Fruit fly (Drosophila melanogaster): ENCODE measurements around the gene CG45067.

CG45067 gene

DNA sequence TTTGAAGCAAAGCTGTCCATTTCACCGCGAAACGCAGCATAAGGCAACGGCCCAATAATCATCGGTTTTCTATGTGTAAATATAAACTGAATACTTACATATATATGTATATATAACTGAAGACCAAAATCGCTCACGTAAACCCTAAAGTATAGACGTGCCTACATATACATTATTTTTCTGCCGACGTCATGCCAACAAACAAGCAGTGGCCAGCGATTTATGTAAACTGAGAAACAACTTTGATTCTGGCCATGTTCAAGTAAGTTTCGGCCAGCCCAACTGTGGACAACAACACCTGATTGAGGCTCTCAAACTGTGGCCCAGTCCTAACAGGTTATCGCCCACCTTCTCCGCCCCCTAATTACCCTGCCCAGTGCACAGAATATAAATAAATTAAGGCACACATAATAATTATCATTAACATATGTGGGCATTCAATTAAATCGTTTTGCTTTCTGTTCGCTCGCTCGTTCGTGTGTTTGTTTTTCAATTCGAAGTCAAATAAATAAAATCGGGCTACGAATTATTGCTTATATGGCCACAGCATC, 32.2 kb downstream of the CG45067 start (continued):
- TF ChIP-seq bbx (GFP tag; IDR thresholded peaks at IDR 0.05; ENCODE audit: partially characterized antibody) (0 out of 2 replicates have a peak, but pooled peaks have one; percentile 9), CG12071 (GFP tag; optimal IDR thresholded peaks at IDR 0.05) (peak; percentile 33), Vsx1 (GFP tag; optimal IDR thresholded peaks at IDR 0.05) (peak; percentile 42), seq (GFP tag; IDR thresholded peaks at IDR 0.05) (no peak), CG6654 (GFP tag; optimal IDR thresholded peaks at IDR 0.05) (peak; percentile 96), CG14441 (GFP tag; IDR thresholded peaks at IDR 0.05) (no peak), Taf1 (GFP tag; IDR thresholded peaks at IDR 0.05) (no peak), CG10543 (GFP tag; optimal IDR thresholded peaks at IDR 0.05) (peak; percentile 38), cwo (GFP tag; optimal IDR thresholded peaks at IDR 0.05) (no peak), NK7.1 (GFP tag; optimal IDR thresholded peaks at IDR 0.05) (no peak), E2f1 (GFP tag; IDR thresholded peaks at IDR 0.05) (no peak), CG6175 (GFP tag; IDR thresholded peaks at IDR 0.05) (no peak), fd102C (GFP tag; optimal IDR thresholded peaks at IDR 0.05) (no peak), CG1233 (GFP tag; optimal IDR thresholded peaks at IDR 0.05) (no peak), CG17802 (tag; optimal IDR thresholded peaks at IDR 0.05) (no peak), jigr1 (GFP tag; IDR thresholded peaks at IDR 0.05) (no peak), da (GFP tag; optimal IDR thresholded peaks at IDR 0.05) (no peak), Asciz (GFP tag; optimal IDR thresholded peaks at IDR 0.05) (no peak), CG6765 (GFP tag; optimal IDR thresholded peaks at IDR 0.05) (no peak), MBD-R2 (GFP tag; IDR thresholded peaks at IDR 0.05) (no peak), CG15011 (GFP tag; optimal IDR thresholded peaks at IDR 0.05) (no peak), CG9727 (GFP tag; optimal IDR thresholded peaks at IDR 0.05) (no peak), CG16813 (GFP tag; IDR thresholded peaks at IDR 0.05; ENCODE audit: partially characterized antibody) (no peak), pzg (GFP tag; optimal IDR thresholded peaks at IDR 0.05) (no peak), pum (GFP tag; optimal IDR thresholded peaks at IDR 0.05) (no peak), knrl (GFP tag; IDR thresholded peaks at IDR 0.05; ENCODE audit: partially characterized antibody) (no peak), abd-A (tag; optimal IDR thresholded peaks at IDR 0.05) (peak; percentile 78), nmo (GFP tag; optimal IDR thresholded peaks at IDR 0.05) (no peak), usp (GFP tag; optimal IDR thresholded peaks at IDR 0.05) (no peak), ara (GFP tag; IDR thresholded peaks at IDR 0.05) (no peak), CG4730 (GFP tag; IDR thresholded peaks at IDR 0.05) (no peak)

- TF ChIP-seq Dip2 (GFP tag; IDR thresholded peaks at IDR 0.05) (peak; percentile 72), Fer1 (GFP tag; optimal IDR thresholded peaks at IDR 0.05) (peak; percentile 99), Rfx (GFP tag; IDR thresholded peaks at IDR 0.05) (peak; percentile 99), Dek (tag; optimal IDR thresholded peaks at IDR 0.05) (peak; percentile 98), CG2199 (GFP tag; IDR thresholded peaks at IDR 0.05) (peak; percentile 98), bcd (GFP tag; optimal IDR thresholded peaks at IDR 0.05) (peak; percentile 98), NC2β (GFP tag; optimal IDR thresholded peaks at IDR 0.05) (peak; percentile 97), da (GFP tag; optimal IDR thresholded peaks at IDR 0.05) (peak; percentile 92), CG14667 (GFP tag; IDR thresholded peaks at IDR 0.05) (peak; percentile 97), Myb (GFP tag; optimal IDR thresholded peaks at IDR 0.05) (peak; percentile 85), Side (GFP tag; optimal IDR thresholded peaks at IDR 0.05) (peak; percentile 96), nau (GFP tag; optimal IDR thresholded peaks at IDR 0.05) (peak; percentile 98), schlank (tag; optimal IDR thresholded peaks at IDR 0.05) (peak; percentile 98), onecut (GFP tag; IDR thresholded peaks at IDR 0.05) (peak; percentile 96), CG1647 (GFP tag; optimal IDR thresholded peaks at IDR 0.05) (peak; percentile 97), lilli (GFP tag; optimal IDR thresholded peaks at IDR 0.05) (peak; percentile 99), Ets97D (GFP tag; optimal IDR thresholded peaks at IDR 0.05) (peak; percentile 91), slbo (GFP tag; IDR thresholded peaks at IDR 0.05) (peak; percentile 99), CG10209 (GFP tag; optimal IDR thresholded peaks at IDR 0.05) (peak; percentile 98), ERR (GFP tag; optimal IDR thresholded peaks at IDR 0.05) (peak; percentile 95)
These were observed 33.0 kb downstream of the CG45067 start for dm6 chr3L:3081146-3081872.

Data from whole organism, embryonic.